Worm (Caenorhabditis elegans) whole organism, early embryonic: ENCODE results near the gene msa-1.

Experiments used
- B0310.2 ChIP-seq: sonication (generic microtip); optimal IDR thresholded peaks from 2 replicates; lab custom pipeline; 2016; ENCODE audit warnings: mild to moderate bottlenecking, missing genetic modification characterization, missing compliant biosample characterization
- F13C5.2 ChIP-seq: sonication (generic microtip); optimal IDR thresholded peaks from 2 replicates; lab custom pipeline; 2017; ENCODE audit warnings: mild to moderate bottlenecking, missing genetic modification characterization, inconsistent platforms, missing compliant biosample characterization
- aly-1 ChIP-seq: sonication (generic microtip); optimal IDR thresholded peaks from 2 replicates; lab custom pipeline; 2016; ENCODE audit warnings: missing genetic modification characterization, missing compliant biosample characterization
- ama-1 ChIP-seq: fragments of 150-350 bp; optimal IDR thresholded peaks from 2 replicates; lab custom pipeline; 2014
- ceh-13 ChIP-seq: fragments of 200-800 bp; sonication (Bioruptor generic); optimal IDR thresholded peaks from 2 replicates; lab custom pipeline; 2018; ENCODE audit warnings: mild to moderate bottlenecking, missing genetic modification characterization, missing compliant biosample characterization
- ceh-36 ChIP-seq: sonication (generic microtip); optimal IDR thresholded peaks from 2 replicates; lab custom pipeline; 2016; ENCODE audit warnings: missing genetic modification characterization, inconsistent platforms, missing compliant biosample characterization
- ets-7 ChIP-seq: sonication (generic microtip); optimal IDR thresholded peaks from 2 replicates; lab custom pipeline; 2016; ENCODE audit warnings: missing genotype, missing genetic modification characterization, missing compliant biosample characterization
- flt-1 ChIP-seq: fragments of 200-800 bp; sonication (Bioruptor generic); IDR thresholded peaks from 2 replicates; pipeline ENCODE4 v1.3.6; 2022; ENCODE audit warnings: missing genetic modification characterization, missing compliant biosample characterization
- hmbx-1 ChIP-seq: sonication (generic microtip); optimal IDR thresholded peaks from 2 replicates; lab custom pipeline; 2016; ENCODE audit warnings: mild to moderate bottlenecking, missing genetic modification characterization, missing compliant biosample characterization
- hmg-4 ChIP-seq: fragments of 200-800 bp; sonication (Bioruptor generic); optimal IDR thresholded peaks from 2 replicates; lab custom pipeline; 2018; ENCODE audit warnings: mild to moderate bottlenecking, missing genetic modification characterization, missing compliant biosample characterization
- hnd-1 ChIP-seq: sonication (generic microtip); optimal IDR thresholded peaks from 2 replicates; lab custom pipeline; 2016; ENCODE audit warnings: missing genetic modification characterization, missing compliant biosample characterization
- pes-1 ChIP-seq: fragments of 200-800 bp; sonication (Bioruptor generic); IDR thresholded peaks from 2 replicates; pipeline ENCODE4 v1.3.6; 2022; ENCODE audit warnings: missing genetic modification reagents, missing genetic modification characterization, missing compliant biosample characterization
- scrt-1 ChIP-seq: fragments of 200-800 bp; sonication (Bioruptor generic); IDR thresholded peaks from 2 replicates; pipeline ENCODE4 v1.3.6; 2022; ENCODE audit warnings: missing genetic modification characterization, missing compliant biosample characterization
- sea-1 ChIP-seq: fragments of 200-800 bp; sonication (Bioruptor generic); conservative IDR thresholded peaks from 2 replicates; pipeline ENCODE4 v1.3.6; 2022; ENCODE audit warnings: missing genetic modification characterization, missing compliant biosample characterization
- tbx-11 ChIP-seq: fragments of 200-800 bp; sonication (Bioruptor generic); IDR thresholded peaks from 2 replicates; pipeline ENCODE4 v1.3.6; 2022; ENCODE audit warnings: missing genetic modification characterization, missing compliant biosample characterization
- tbx-37 ChIP-seq: fragments of 200-800 bp; sonication (Bioruptor generic); conservative IDR thresholded peaks from 2 replicates; pipeline ENCODE4 v1.3.6; 2022; ENCODE audit warnings: missing genetic modification reagents, missing genetic modification characterization, missing compliant biosample characterization
- tra-4 ChIP-seq: sonication (generic microtip); optimal IDR thresholded peaks from 2 replicates; lab custom pipeline; 2017; ENCODE audit warnings: missing genetic modification characterization, missing compliant biosample characterization

The msa-1 gene

DNA sequence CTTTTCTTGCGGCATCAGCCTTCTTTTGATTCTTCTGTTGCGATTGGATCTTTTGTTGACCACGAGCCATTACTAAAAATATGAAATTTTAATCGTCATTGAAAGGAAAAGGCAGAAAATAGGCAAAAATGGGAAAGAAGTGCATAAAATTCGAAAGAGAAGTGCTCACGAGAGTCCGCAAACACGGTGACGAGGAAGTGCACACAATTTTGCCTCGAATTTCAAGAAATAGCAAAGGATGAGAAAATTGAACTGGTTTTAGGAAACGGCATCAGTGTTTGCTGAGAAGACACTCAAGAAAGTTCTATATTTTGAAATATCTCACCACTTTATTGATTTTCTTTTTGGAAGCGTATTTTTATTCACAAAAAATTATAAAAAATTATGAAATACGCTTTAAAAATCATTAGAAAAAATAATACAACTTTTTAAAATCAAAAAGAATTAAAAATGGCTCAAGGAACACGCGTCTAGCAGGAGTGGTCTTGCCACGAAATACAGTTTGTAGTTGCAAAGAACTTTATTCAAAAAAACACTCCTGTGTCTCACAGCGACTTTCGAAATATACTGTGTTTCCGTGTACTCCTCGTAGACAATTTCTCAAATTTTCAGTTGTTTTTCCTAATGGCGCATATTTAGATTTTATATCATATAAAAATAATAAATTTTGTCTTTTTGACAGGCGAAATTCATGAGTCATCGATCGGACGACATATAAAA lies 7.9 kb downstream of the msa-1 start, which contains the start of the genes znf-706 and cpna-3:
TSS of gene znf-706 (minus strand) at position 72 of the 720 bp plus-strand sequence.
TSS of gene cpna-3 (plus strand) at position 683 of the 720 bp plus-strand sequence.
- no peak for TF ChIP-seq flt-1 (GFP tag; lab: Robert Waterston, UW)
- TF ChIP-seq F13C5.2 (tag; lab: Kevin White, UChicago): peak; percentile 28

DNA sequence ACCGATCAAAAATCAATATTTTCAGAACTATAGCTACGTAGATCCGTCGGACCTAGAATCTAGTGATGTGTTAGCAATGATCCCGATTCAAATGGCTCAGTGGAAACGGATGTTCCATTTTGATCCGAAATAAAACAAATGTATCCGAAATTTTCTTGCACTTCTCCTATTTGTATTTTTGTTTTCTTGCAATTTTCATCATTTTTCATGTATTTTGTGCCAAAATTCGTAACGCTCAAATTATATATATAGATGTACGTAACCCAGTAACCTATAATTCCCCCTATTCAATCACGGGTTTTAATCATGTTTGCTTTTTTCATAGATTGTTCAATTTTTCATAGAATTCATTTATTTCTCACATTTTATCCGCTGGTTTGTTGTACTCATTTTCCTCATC lies 10.5 kb downstream of the msa-1 start, which contains the start of gene gldi-10:
TSS of gene gldi-10 (plus strand) at position 301 of the 400 bp plus-strand sequence.
- TF ChIP-seq pes-1 (GFP tag; lab: Robert Waterston, UW): no peak
- no peak for TF ChIP-seq hnd-1 (tag; lab: Kevin White, UChicago)
- no peak for TF ChIP-seq flt-1 (GFP tag; lab: Robert Waterston, UW)
- TF ChIP-seq scrt-1 (GFP tag; lab: Robert Waterston, UW): no peak
- TF ChIP-seq hmg-4 (GFP tag; lab: Kevin White, UChicago): no peak
- TF ChIP-seq ama-1 (lab: Kevin White, UChicago): no peak
- TF ChIP-seq B0310.2 (tag; lab: Kevin White, UChicago): no peak
- no peak for TF ChIP-seq F13C5.2 (tag; lab: Kevin White, UChicago)
- TF ChIP-seq aly-1 (tag; lab: Kevin White, UChicago): no peak
- TF ChIP-seq ceh-36 (tag; lab: Kevin White, UChicago): no peak
- no peak for TF ChIP-seq tbx-11 (GFP tag; lab: Robert Waterston, UW)

DNA sequence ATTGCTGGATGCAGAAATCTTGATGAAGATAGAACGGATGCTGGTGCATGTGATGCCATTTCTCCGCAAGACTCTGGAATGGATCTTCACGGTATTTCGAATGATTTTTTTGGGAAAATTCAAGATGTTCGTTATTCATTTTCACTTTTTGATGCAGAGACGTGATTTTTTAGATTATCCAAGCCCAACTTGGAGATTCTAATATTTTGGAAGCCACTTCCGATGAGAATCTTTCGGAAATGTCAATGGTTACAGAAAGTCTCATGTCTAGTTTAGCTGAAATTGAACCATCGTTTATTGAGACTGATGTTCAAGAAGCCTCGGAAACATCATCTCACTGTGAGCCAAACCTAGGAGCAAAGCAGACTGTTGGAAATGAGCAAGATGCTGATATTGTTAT lies 12.4 kb downstream of the msa-1 start:
- TF ChIP-seq pes-1 (GFP tag; lab: Robert Waterston, UW): no peak
- TF ChIP-seq B0310.2 (tag; lab: Kevin White, UChicago): no peak
- no peak for TF ChIP-seq ets-7 (tag; lab: Kevin White, UChicago)
- no peak for TF ChIP-seq hmbx-1
- no peak for TF ChIP-seq tra-4
- TF ChIP-seq hmg-4 (GFP tag; lab: Kevin White, UChicago): no peak
- TF ChIP-seq ceh-36 (tag; lab: Kevin White, UChicago): no peak
- no peak for TF ChIP-seq F13C5.2 (tag; lab: Kevin White, UChicago)
- TF ChIP-seq hnd-1 (tag; lab: Kevin White, UChicago): no peak
- TF ChIP-seq flt-1 (GFP tag; lab: Robert Waterston, UW): no peak
- TF ChIP-seq ama-1 (lab: Kevin White, UChicago): no peak
- TF ChIP-seq ceh-13 (GFP tag; lab: Kevin White, UChicago): no peak
- no peak for TF ChIP-seq tbx-11 (GFP tag; lab: Robert Waterston, UW)
- no peak for TF ChIP-seq scrt-1 (GFP tag; lab: Robert Waterston, UW)
- no peak for TF ChIP-seq tbx-37
- no peak for TF ChIP-seq aly-1 (tag; lab: Kevin White, UChicago)
- no peak for TF ChIP-seq sea-1 (GFP tag; lab: Robert Waterston, UW)

- TF ChIP-seq sea-1 (GFP tag; lab: Robert Waterston, UW): no peak
- TF ChIP-seq ama-1 (lab: Kevin White, UChicago): no peak
- no peak for TF ChIP-seq aly-1 (tag; lab: Kevin White, UChicago)
- TF ChIP-seq hmbx-1: no peak
- no peak for TF ChIP-seq ceh-36 (tag; lab: Kevin White, UChicago)
- no peak for TF ChIP-seq ets-7 (tag; lab: Kevin White, UChicago)
- TF ChIP-seq pes-1 (GFP tag; lab: Robert Waterston, UW): no peak
- TF ChIP-seq tra-4: no peak
- TF ChIP-seq tbx-11 (GFP tag; lab: Robert Waterston, UW): no peak
- TF ChIP-seq ceh-13 (GFP tag; lab: Kevin White, UChicago): no peak
Observed at ce11 chrIV:9104071-9105016, 15.9 kb downstream of the msa-1 start, which contains the start of the genes C01F6.14 and fem-3. Gene C01F6.14 (minus strand): TSS chrIV:9104121. Gene fem-3 (plus strand): TSS chrIV:9104966.

DNA sequence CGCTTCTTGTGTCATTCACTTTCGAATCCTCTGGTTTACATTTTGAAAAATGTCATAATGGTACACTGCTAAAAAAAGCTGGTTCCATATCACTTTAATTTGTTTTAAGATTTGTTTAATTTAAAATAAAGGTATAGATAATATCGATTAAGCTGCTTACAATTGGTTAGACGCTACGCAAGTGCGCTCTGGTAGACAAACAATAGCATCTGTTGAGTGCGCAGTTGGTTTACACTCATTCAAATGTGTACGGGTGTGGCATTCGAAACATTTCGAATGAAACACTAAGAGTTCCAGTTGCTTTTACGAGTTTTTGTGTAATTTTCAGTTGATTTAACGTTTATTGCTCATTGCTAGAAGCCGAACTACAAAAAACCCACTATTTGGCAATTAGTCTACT lies 19.1 kb downstream of the msa-1 start:
- TF ChIP-seq B0310.2 (tag; lab: Kevin White, UChicago): no peak
- TF ChIP-seq F13C5.2 (tag; lab: Kevin White, UChicago): peak; percentile 36

DNA sequence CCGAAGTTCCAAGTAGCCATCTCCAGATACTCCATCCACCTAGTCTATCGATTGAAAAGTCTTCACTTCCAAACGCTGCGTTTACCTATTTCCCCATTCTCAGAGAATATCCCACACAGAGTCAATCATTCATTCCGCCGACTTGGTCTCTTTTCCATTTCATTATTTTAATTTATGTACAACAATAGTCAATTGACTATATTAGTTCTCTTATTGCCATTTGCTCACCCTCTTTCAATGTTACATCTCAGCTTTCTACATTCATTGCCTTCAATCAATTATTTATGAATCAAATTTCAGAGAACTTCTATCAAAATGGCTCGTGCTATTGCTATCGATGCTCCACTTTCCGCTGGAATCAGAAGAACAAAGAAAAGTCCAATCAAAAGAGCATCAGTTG lies 20.2 kb downstream of the msa-1 start, which contains the start of gene aly-1:
TSS of gene aly-1 (plus strand) at position 301 of the 400 bp plus-strand sequence.
- TF ChIP-seq hmg-4 (GFP tag; lab: Kevin White, UChicago) (no peak), tbx-37 (no peak), aly-1 (tag; lab: Kevin White, UChicago) (no peak), ama-1 (lab: Kevin White, UChicago) (no peak), scrt-1 (GFP tag; lab: Robert Waterston, UW) (no peak), tbx-11 (GFP tag; lab: Robert Waterston, UW) (no peak), ceh-13 (GFP tag; lab: Kevin White, UChicago) (no peak), ceh-36 (tag; lab: Kevin White, UChicago) (no peak), flt-1 (GFP tag; lab: Robert Waterston, UW) (no peak), pes-1 (GFP tag; lab: Robert Waterston, UW) (no peak), hnd-1 (tag; lab: Kevin White, UChicago) (no peak), tra-4 (no peak), F13C5.2 (tag; lab: Kevin White, UChicago) (no peak), sea-1 (GFP tag; lab: Robert Waterston, UW) (no peak), B0310.2 (tag; lab: Kevin White, UChicago) (no peak), ets-7 (tag; lab: Kevin White, UChicago) (no peak), hmbx-1 (no peak)
